Worm (Caenorhabditis elegans) whole organism, young adult: ENCODE results near the gene nlp-19.

Experiments
- C17E4.6 ChIP-seq: fragments of 200-800 bp; sonication (Bioruptor generic); IDR thresholded peaks from 2 replicates; pipeline ENCODE4 v1.3.6; 2022; ENCODE audit warnings: missing genetic modification reagents, missing genetic modification characterization, missing compliant biosample characterization
- ccch-3 ChIP-seq: fragments of 200-800 bp; sonication (Bioruptor generic); optimal IDR thresholded peaks from 2 replicates; lab custom pipeline; 2018; ENCODE audit warnings: mild to moderate bottlenecking, missing genetic modification characterization, missing compliant biosample characterization
- dpff-1 ChIP-seq: sonication (generic microtip); optimal IDR thresholded peaks from 2 replicates; lab custom pipeline; 2017; ENCODE audit warnings: mild to moderate bottlenecking, missing genetic modification characterization, missing compliant biosample characterization
- dpl-1 ChIP-seq: fragments of 150-350 bp; optimal IDR thresholded peaks from 2 replicates; lab custom pipeline; 2014; ENCODE audit warnings: missing biosample characterization, missing genetic modification reagents, missing genetic modification characterization
- hlh-12 ChIP-seq: sonication (generic microtip); optimal IDR thresholded peaks from 2 replicates; lab custom pipeline; 2016; ENCODE audit warnings: missing genetic modification characterization, missing compliant biosample characterization
- lin-54 ChIP-seq: fragments of 200-800 bp; sonication (Bioruptor generic); optimal IDR thresholded peaks from 2 replicates; lab custom pipeline; 2018; ENCODE audit warnings: mild to moderate bottlenecking, missing genetic modification characterization, missing compliant biosample characterization
- nfya-1 ChIP-seq: sonication (generic microtip); optimal IDR thresholded peaks from 2 replicates; lab custom pipeline; 2017; ENCODE audit warnings: antibody characterized with exemption, missing compliant biosample characterization, missing genetic modification characterization, borderline replicate concordance; ENCODE audit not compliant: insufficient read depth
- sdz-38 ChIP-seq: sonication (generic microtip); optimal IDR thresholded peaks from 2 replicates; lab custom pipeline; 2016; ENCODE audit warnings: missing genotype, missing genetic modification characterization, missing compliant biosample characterization
- sea-2 ChIP-seq: fragments of 200-800 bp; sonication (Bioruptor generic); IDR thresholded peaks from 2 replicates; pipeline ENCODE4 v1.3.6; 2022; ENCODE audit warnings: missing genetic modification characterization, missing compliant biosample characterization
- snpc-1.3 ChIP-seq: sonication (generic microtip); optimal IDR thresholded peaks from 2 replicates; lab custom pipeline; 2017; ENCODE audit warnings: missing genetic modification characterization, mild to moderate bottlenecking, missing compliant biosample characterization, antibody characterized with exemption, moderate library complexity, missing genotype, missing genetic modification reagents; ENCODE audit not compliant: insufficient read depth
- tbx-9 ChIP-seq: sonication (generic microtip); optimal IDR thresholded peaks from 2 replicates; lab custom pipeline; 2016; ENCODE audit warnings: borderline replicate concordance, missing genetic modification characterization, inconsistent platforms, missing compliant biosample characterization
- unc-130 ChIP-seq: sonication (generic microtip); optimal IDR thresholded peaks from 2 replicates; lab custom pipeline; 2016; ENCODE audit warnings: missing genetic modification reagents, missing genetic modification characterization, missing compliant biosample characterization
- unc-62 ChIP-seq: fragments of 150-350 bp; optimal IDR thresholded peaks from 2 replicates; lab custom pipeline; 2014; ENCODE audit warnings: missing biosample characterization, missing genetic modification reagents, missing genetic modification characterization

ce11 chrX:10982051-10982450 lies 23.5 kb downstream of the nlp-19 start, which contains the start of gene ver-4:
- TF ChIP-seq nfya-1 (tag; lab: Kevin White, UChicago) (no peak), ccch-3 (GFP tag; lab: Kevin White, UChicago) (no peak), dpff-1 (tag; lab: Kevin White, UChicago) (no peak), snpc-1.3 (no peak), dpl-1 (GFP tag; lab: Kevin White, UChicago) (no peak), C17E4.6 (GFP tag; lab: Robert Waterston, UW) (no peak), sdz-38 (tag; lab: Kevin White, UChicago) (no peak), lin-54 (GFP tag; lab: Kevin White, UChicago) (no peak), unc-130 (GFP tag; lab: Kevin White, UChicago) (no peak), sea-2 (GFP tag; lab: Robert Waterston, UW) (no peak), tbx-9 (tag; lab: Kevin White, UChicago) (no peak), unc-62 (GFP tag; lab: Kevin White, UChicago) (no peak), hlh-12 (no peak)
